Fruit fly (Drosophila melanogaster) Kc167 (cell line): Measurements from ENCODE around the gene Ostgamma.

Experiments used
- Myc ChIP-seq: fragments of >200 bp; optimal IDR thresholded peaks from 2 replicates; lab custom pipeline; 2017; ENCODE audit warnings: missing external identifiers
- Sin3A ChIP-seq: fragments of >200 bp; optimal IDR thresholded peaks from 2 replicates; lab custom pipeline; 2018; ENCODE audit warnings: missing external identifiers
- h ChIP-seq: fragments of >200 bp; optimal IDR thresholded peaks from 3 replicates; lab custom pipeline; 2018; ENCODE audit warnings: missing external identifiers
- insv ChIP-seq: fragments of >200 bp; optimal IDR thresholded peaks from 3 replicates; lab custom pipeline; 2018; ENCODE audit warnings: missing external identifiers
- psq ChIP-seq: fragments of >200 bp; optimal IDR thresholded peaks from 2 replicates; lab custom pipeline; 2017; ENCODE audit warnings: missing external identifiers
- ttk ChIP-seq: sonication (Bioruptor generic); optimal IDR thresholded peaks from 2 replicates; lab custom pipeline; 2017; ENCODE audit warnings: missing external identifiers

The Ostgamma gene

DNA sequence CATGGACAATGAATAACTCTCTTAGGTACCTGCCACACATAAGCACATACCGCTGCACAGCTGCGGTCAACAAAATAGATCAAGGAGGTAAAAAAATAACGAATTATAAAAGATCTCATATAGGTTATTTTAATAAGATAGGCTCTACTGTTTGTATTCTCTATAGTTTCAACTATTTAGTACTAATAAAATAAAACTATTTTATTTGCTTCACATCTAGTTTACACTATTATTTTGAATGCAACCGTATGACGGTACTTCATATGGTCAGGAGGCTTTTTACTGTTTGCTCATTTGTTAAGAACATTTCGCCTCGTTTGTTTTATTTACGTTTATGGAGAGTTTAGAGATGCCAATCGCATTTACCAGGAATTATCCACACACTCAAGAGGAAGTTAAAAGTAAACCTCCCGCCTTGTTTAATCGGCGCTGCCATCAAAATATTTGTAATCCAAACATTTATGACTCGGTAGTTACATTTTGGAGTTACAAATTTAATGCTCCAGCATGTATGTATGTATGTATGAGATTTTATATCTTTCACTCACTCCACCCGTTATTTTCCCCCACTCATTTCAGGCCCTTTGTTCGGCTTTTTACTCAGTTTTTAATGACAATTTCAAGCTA, 32.9 kb downstream of the Ostgamma start:
- no peak for TF ChIP-seq h (lab: Kevin White, UChicago)
- no peak for TF ChIP-seq Myc
- TF ChIP-seq insv (lab: Kevin White, UChicago): no peak
- TF ChIP-seq ttk (lab: Kevin White, UChicago): no peak
- TF ChIP-seq psq (lab: Kevin White, UChicago): no peak
- TF ChIP-seq Sin3A: no peak

DNA sequence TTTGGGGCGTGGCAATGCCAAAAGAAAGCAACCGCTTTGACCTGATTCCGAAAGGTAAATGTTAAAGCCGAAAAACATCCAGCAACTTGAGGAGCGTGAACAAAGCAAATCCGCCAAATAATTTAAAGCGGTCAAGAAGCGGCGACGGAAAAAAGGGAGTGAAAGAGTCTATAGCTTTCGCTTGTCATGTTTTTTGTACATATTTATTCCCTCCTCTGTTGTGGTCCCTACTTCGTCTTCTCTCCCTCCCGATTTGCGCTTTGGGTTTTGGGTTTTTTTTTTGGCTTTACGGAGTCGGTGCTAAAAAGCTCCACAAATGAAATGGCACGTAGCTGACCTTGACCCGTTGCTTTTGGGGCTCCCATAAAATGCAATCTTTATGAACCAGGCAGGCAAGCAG, 33.9 kb downstream of the Ostgamma start:
- TF ChIP-seq psq (lab: Kevin White, UChicago) (no peak), Sin3A (no peak), Myc (no peak), insv (lab: Kevin White, UChicago) (no peak)

DNA sequence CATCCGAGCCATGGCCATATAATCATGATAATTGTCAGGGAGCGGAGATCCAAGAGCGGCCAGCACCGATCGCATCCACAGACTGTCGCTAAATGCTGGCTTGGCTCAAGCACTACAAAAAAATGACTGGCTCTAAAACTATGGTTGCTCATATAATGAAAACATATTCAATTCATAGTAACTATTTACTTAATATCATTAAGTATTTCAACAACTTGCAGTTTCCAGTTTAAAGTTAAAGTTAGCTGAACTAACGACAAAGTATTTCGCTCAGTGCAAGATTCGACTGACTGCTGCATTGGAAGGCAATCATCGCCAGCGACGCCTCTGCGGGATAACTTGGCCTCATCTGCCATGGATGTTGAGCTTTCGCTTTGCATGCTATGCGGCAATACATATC, 37.1 kb downstream of the Ostgamma start:
- TF ChIP-seq Myc: no peak

DNA sequence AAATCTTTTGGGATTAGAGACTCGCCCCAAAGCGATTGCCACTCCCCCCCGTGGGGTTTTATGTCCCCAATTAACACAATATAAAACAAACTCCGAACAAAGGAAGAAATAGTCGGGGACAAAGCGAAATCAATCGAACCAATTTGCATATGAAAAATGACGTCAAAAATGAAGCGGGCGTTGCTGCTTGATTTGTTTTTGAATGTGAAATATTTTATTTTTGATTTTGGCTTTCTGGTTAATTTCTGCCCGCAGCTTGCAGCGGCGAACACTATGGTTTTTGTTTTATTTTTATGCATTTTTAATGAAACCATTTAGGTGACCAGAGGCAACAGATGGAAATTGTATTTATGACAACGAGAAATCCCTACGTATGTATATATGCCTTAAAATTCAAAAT, 39.3 kb downstream of the Ostgamma start:
- TF ChIP-seq Sin3A: no peak
- TF ChIP-seq insv (lab: Kevin White, UChicago): no peak
- no peak for TF ChIP-seq Myc
- TF ChIP-seq psq (lab: Kevin White, UChicago): no peak
- TF ChIP-seq h (lab: Kevin White, UChicago): no peak
- TF ChIP-seq ttk (lab: Kevin White, UChicago): no peak

DNA sequence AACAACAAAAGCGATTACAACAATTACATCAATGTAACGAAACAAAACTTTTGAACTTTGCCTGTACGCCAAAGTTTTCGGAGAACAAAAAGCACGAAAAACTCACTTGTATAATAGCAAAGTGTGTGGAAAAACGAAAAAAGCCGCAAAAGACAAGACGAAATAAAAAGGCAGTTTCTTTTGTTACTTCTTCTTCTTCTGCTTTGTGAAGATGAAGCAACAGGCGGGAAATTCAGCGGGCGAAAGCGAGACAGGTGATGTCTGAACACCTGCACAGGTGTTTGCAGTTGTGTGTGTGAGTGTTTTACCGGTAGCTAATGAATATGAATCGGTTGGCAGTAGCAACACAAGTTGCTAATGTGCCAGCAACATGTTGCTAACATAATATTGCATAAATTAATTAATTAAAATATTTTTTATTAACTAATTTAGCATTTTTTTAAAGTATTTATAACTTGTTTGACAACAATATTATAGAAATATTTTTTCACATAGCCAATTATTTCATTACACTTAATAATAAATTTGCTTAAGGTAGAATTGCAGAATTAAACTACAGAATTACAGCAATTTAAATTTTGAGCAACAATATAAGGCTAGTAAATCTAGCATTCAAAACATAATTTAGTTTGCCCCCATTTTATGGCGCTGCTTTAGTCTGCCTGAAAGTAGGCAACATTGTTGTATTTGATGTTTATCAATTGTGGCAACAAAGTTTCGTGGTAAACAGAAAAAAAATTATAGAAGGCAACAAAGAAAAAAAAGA, 41.1 kb downstream of the Ostgamma start:
- TF ChIP-seq h (lab: Kevin White, UChicago): no peak
- no peak for TF ChIP-seq Sin3A
- no peak for TF ChIP-seq insv (lab: Kevin White, UChicago)
- no peak for TF ChIP-seq Myc
- no peak for TF ChIP-seq psq (lab: Kevin White, UChicago)
- TF ChIP-seq ttk (lab: Kevin White, UChicago): no peak

DNA sequence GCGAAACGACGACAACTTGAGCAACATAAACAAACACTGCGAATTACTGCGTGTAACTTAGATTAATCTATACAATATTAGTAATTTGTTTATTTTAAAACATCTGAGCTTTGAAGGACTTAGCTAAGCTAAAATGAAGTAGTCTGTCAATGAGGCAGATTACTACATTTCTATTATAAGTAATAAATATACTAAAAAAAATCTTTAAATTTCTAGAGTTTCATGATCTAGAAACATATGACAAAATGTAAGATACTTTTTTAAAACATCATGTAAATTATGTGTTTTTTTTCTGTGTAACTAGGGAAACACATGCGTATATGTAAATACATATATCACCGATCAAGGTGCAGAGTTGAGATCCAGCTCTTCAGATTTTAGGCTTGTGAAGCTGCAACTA, 41.8 kb downstream of the Ostgamma start:
- no peak for TF ChIP-seq psq (lab: Kevin White, UChicago)
- no peak for TF ChIP-seq h (lab: Kevin White, UChicago)
- TF ChIP-seq Myc: no peak
- TF ChIP-seq Sin3A: no peak
- TF ChIP-seq insv (lab: Kevin White, UChicago): no peak

DNA sequence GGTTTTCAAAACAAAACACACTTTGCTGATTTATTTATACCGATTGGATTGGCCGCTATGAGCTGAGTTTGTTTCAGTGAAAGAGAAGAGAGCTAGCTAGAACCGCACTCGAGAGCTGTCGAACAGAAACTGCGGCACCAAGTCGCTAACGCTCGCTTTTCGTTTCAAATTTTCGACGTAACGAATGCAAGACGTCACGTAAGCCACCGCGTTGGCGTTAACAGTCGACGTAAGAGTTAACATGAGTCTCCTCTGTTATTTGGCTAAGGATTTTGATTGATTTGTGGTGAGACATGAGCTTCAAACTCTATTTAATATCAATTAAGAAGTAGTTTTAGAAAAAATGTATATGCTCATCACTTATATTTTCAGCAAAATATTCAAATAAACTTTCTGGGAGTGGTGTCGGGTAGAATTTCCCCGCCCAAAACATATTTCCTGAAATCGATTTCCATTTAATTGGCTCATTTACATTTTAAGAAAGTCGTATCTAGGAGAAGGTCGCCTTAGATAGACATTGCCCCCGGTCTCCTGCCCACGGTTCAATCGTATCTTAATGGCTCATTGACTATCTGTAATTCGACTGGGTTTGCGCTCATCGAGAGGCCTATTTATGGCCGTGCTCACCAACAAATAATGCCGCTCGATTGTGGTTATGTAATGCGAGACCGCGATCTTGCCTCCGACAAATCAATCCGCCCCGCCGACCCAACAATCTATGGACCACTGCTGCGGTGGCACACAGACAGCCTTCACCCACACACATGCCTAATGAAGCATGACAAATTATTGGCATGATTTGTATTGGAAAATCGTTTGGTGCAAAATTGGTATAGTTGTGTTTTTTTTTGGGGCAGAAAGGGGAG, 50.4 kb downstream of the Ostgamma start, which contains the start of gene CG8086:
Gene CG8086, minus strand, starts transcription at position 102 of the 866 bp plus-strand sequence.
- TF ChIP-seq Myc: no peak
- TF ChIP-seq Sin3A: no peak
- TF ChIP-seq psq (lab: Kevin White, UChicago): no peak
- TF ChIP-seq h (lab: Kevin White, UChicago): no peak
- TF ChIP-seq ttk (lab: Kevin White, UChicago): no peak
- no peak for TF ChIP-seq insv (lab: Kevin White, UChicago)
